Worm (Caenorhabditis elegans) whole organism, L1 larva: ENCODE results near the gene F39F10.4.
A peak's percentile ranks its signal among the peaks of the same experiment; 100 is the strongest.

Source experiments
- C16A3.4 ChIP-seq: fragments of 150-350 bp; optimal IDR thresholded peaks from 2 replicates; lab custom pipeline; 2014; ENCODE audit warnings: missing biosample characterization, missing genetic modification characterization
- Y116A8C.19 ChIP-seq: sonication (generic microtip); optimal IDR thresholded peaks from 2 replicates; lab custom pipeline; 2016; ENCODE audit warnings: missing compliant biosample characterization, missing genetic modification characterization, borderline replicate concordance
- aha-1 ChIP-seq: fragments of 150-350 bp; optimal IDR thresholded peaks from 2 replicates; lab custom pipeline; 2014; ENCODE audit warnings: missing biosample characterization, missing genetic modification characterization
- alr-1 ChIP-seq: fragments of 200-800 bp; sonication (Bioruptor generic); optimal IDR thresholded peaks from 2 replicates; lab custom pipeline; 2018; ENCODE audit warnings: borderline replicate concordance, mild to moderate bottlenecking, missing genetic modification characterization, missing compliant biosample characterization
- ama-1 ChIP-seq: fragments of 150-350 bp; optimal IDR thresholded peaks from 2 replicates; lab custom pipeline; 2014
- ceh-63 ChIP-seq: fragments of 200-800 bp; sonication (Bioruptor generic); optimal IDR thresholded peaks from 2 replicates; lab custom pipeline; 2018; ENCODE audit warnings: mild to moderate bottlenecking, missing genetic modification characterization, missing compliant biosample characterization
- ceh-82 ChIP-seq, 3 experiments: fragments of 150-350 bp in 1 of 3; sonication (generic microtip) in 2 of 3; optimal IDR thresholded peaks; 2 replicates each; lab custom pipeline; 2014 to 2017; ENCODE audit warnings: missing biosample characterization in 3 of 3, missing genetic modification characterization in 3 of 3
- ceh-88 ChIP-seq: fragments of 200-800 bp; sonication (Bioruptor generic); IDR thresholded peaks from 2 replicates; pipeline ENCODE4 v1.3.6; 2022; ENCODE audit warnings: missing genetic modification characterization, missing compliant biosample characterization
- ceh-90 ChIP-seq: sonication (generic microtip); optimal IDR thresholded peaks from 2 replicates; lab custom pipeline; 2016; ENCODE audit warnings: missing genetic modification characterization, missing compliant biosample characterization
- dsc-1 ChIP-seq: sonication (generic microtip); optimal IDR thresholded peaks from 2 replicates; lab custom pipeline; 2016; ENCODE audit warnings: mild to moderate bottlenecking, missing genetic modification characterization, missing compliant biosample characterization
- efl-1 ChIP-seq, 4 experiments: fragments of 150-350 bp; optimal IDR thresholded peaks in 3 of 4; peaks in 1 of 4; 1 replicate in 1 of 4; 2 replicates in 3 of 4; lab custom pipeline; 2014; ENCODE audit warnings: missing biosample characterization in 2 of 4, missing genetic modification characterization in 2 of 4, missing genetic modification reagents in 2 of 4
- efl-3 ChIP-seq: fragments of 200-800 bp; sonication (Bioruptor generic); optimal IDR thresholded peaks from 2 replicates; lab custom pipeline; 2018; ENCODE audit warnings: mild to moderate bottlenecking, missing genetic modification characterization, missing compliant biosample characterization
- elt-2 ChIP-seq: sonication (generic microtip); optimal IDR thresholded peaks from 2 replicates; lab custom pipeline; 2016; ENCODE audit warnings: missing genetic modification characterization, mild to moderate bottlenecking, inconsistent platforms, missing compliant biosample characterization, missing genetic modification reagents
- elt-3 ChIP-seq, 6 experiments: fragments of 150-350 bp in 1 of 6; sonication (generic microtip); optimal IDR thresholded peaks; 2 replicates each; lab custom pipeline; 2017 to 2018; ENCODE audit warnings: missing biosample characterization in 6 of 6, missing genetic modification characterization in 6 of 6, inconsistent platforms in 1 of 6
- fkh-4 ChIP-seq: sonication (generic microtip); optimal IDR thresholded peaks from 2 replicates; lab custom pipeline; 2016; ENCODE audit warnings: missing compliant biosample characterization, missing genetic modification characterization, borderline replicate concordance
- fkh-8 ChIP-seq: sonication (generic microtip); optimal IDR thresholded peaks from 2 replicates; lab custom pipeline; 2016; ENCODE audit warnings: mild to moderate bottlenecking, missing genetic modification characterization, missing compliant biosample characterization
- grh-1 ChIP-seq: fragments of 200-800 bp; sonication (Bioruptor generic); IDR thresholded peaks from 2 replicates; pipeline ENCODE4 v1.3.6; 2022; ENCODE audit warnings: missing genetic modification reagents, missing genetic modification characterization, missing compliant biosample characterization
- hlh-4 ChIP-seq: sonication (generic microtip); optimal IDR thresholded peaks from 2 replicates; lab custom pipeline; 2016; ENCODE audit warnings: mild to moderate bottlenecking, missing genetic modification characterization, missing compliant biosample characterization
- hpl-2 ChIP-seq: fragments of 150-350 bp; optimal IDR thresholded peaks from 2 replicates; lab custom pipeline; 2014; ENCODE audit warnings: missing biosample characterization, missing genetic modification reagents, missing genetic modification characterization
- irx-1 ChIP-seq: sonication (generic microtip); optimal IDR thresholded peaks from 2 replicates; lab custom pipeline; 2016; ENCODE audit warnings: missing genetic modification characterization, missing compliant biosample characterization
- isw-1 ChIP-seq: fragments of 200-800 bp; sonication (Bioruptor generic); IDR thresholded peaks from 2 replicates; pipeline ENCODE4 v1.3.6; 2022; ENCODE audit warnings: missing genetic modification characterization, missing compliant biosample characterization
- jun-1 ChIP-seq: fragments of 150-350 bp; optimal IDR thresholded peaks from 2 replicates; lab custom pipeline; 2014; ENCODE audit warnings: missing biosample characterization, missing genetic modification reagents, missing genetic modification characterization
- lin-13 ChIP-seq: fragments of 150-350 bp; optimal IDR thresholded peaks from 2 replicates; lab custom pipeline; 2014; ENCODE audit warnings: missing biosample characterization, missing genetic modification reagents, missing genetic modification characterization
- lin-15B ChIP-seq: fragments of 150-350 bp; sonication (generic microtip); optimal IDR thresholded peaks from 3 replicates; lab custom pipeline; 2014; ENCODE audit warnings: missing biosample characterization, missing genetic modification characterization
- lir-3 ChIP-seq: sonication (generic microtip); optimal IDR thresholded peaks from 2 replicates; lab custom pipeline; 2016; ENCODE audit warnings: mild to moderate bottlenecking, missing genetic modification characterization, moderate library complexity, missing compliant biosample characterization; ENCODE audit not compliant: poor library complexity
- mab-9 ChIP-seq: fragments of 200-800 bp; sonication (Bioruptor generic); IDR thresholded peaks from 2 replicates; pipeline ENCODE4 v1.3.6; 2022; ENCODE audit warnings: missing genetic modification reagents, missing genetic modification characterization, missing compliant biosample characterization
- mdl-1 ChIP-seq, 2 experiments: fragments of 150-350 bp; optimal IDR thresholded peaks; 2 replicates each; lab custom pipeline; 2014 to 2017; ENCODE audit warnings: missing biosample characterization in 2 of 2, missing genetic modification characterization in 2 of 2, inconsistent platforms in 1 of 2
- nhr-11 ChIP-seq: fragments of 150-350 bp; optimal IDR thresholded peaks from 2 replicates; lab custom pipeline; 2014; ENCODE audit warnings: missing biosample characterization, missing genetic modification characterization
- nhr-19 ChIP-seq: fragments of 200-800 bp; sonication (Bioruptor generic); conservative IDR thresholded peaks from 2 replicates; pipeline ENCODE4 v1.3.6; 2022; ENCODE audit warnings: missing genetic modification characterization, missing compliant biosample characterization
- nhr-237 ChIP-seq: fragments of 150-350 bp; optimal IDR thresholded peaks from 2 replicates; lab custom pipeline; 2014; ENCODE audit warnings: missing biosample characterization, missing genetic modification characterization
- nhr-28 ChIP-seq: fragments of 150-350 bp; optimal IDR thresholded peaks from 2 replicates; lab custom pipeline; 2014; ENCODE audit warnings: missing biosample characterization, missing genetic modification characterization
- nhr-47 ChIP-seq: sonication (generic microtip); optimal IDR thresholded peaks from 2 replicates; lab custom pipeline; 2016; ENCODE audit warnings: mild to moderate bottlenecking, missing genetic modification characterization, moderate library complexity, missing compliant biosample characterization
- nhr-76 ChIP-seq: sonication (generic microtip); optimal IDR thresholded peaks from 2 replicates; lab custom pipeline; 2017; ENCODE audit warnings: missing biosample characterization, missing genetic modification characterization
- nhr-84 ChIP-seq: sonication (generic microtip); optimal IDR thresholded peaks from 2 replicates; lab custom pipeline; 2017; ENCODE audit warnings: missing biosample characterization, missing genetic modification characterization
- nhr-85 ChIP-seq: sonication (generic microtip); peaks from one replicate; lab custom pipeline; 2016; ENCODE audit warnings: missing genetic modification characterization, inconsistent platforms, missing compliant biosample characterization
- pax-3 ChIP-seq: fragments of 200-800 bp; sonication (Bioruptor generic); optimal IDR thresholded peaks from 2 replicates; lab custom pipeline; 2018; ENCODE audit warnings: mild to moderate bottlenecking, missing genetic modification characterization, moderate library complexity, missing compliant biosample characterization
- skn-1 ChIP-seq: fragments of 150-350 bp; optimal IDR thresholded peaks from 2 replicates; lab custom pipeline; 2014; ENCODE audit warnings: missing biosample characterization, missing genetic modification characterization
- sox-4 ChIP-seq: sonication (generic microtip); optimal IDR thresholded peaks from 2 replicates; lab custom pipeline; 2016; ENCODE audit warnings: missing genetic modification characterization, missing compliant biosample characterization
- sptf-1 ChIP-seq: fragments of 150-350 bp; optimal IDR thresholded peaks from 2 replicates; lab custom pipeline; 2014; ENCODE audit warnings: missing biosample characterization, missing genetic modification characterization
- sup-37 ChIP-seq: fragments of 200-800 bp; sonication (Bioruptor generic); optimal IDR thresholded peaks from 2 replicates; lab custom pipeline; 2018; ENCODE audit warnings: mild to moderate bottlenecking, missing genetic modification characterization, missing compliant biosample characterization
- tlp-1 ChIP-seq: fragments of 150-350 bp; optimal IDR thresholded peaks from 2 replicates; lab custom pipeline; 2014; ENCODE audit warnings: missing biosample characterization, missing genetic modification characterization
- unc-130 ChIP-seq: fragments of 150-350 bp; optimal IDR thresholded peaks from 2 replicates; lab custom pipeline; 2017; ENCODE audit warnings: missing biosample characterization, missing genetic modification characterization, inconsistent platforms
- unc-30 ChIP-seq: sonication (generic microtip); optimal IDR thresholded peaks from 2 replicates; lab custom pipeline; 2017; ENCODE audit warnings: missing biosample characterization, missing genetic modification characterization
- unc-62 ChIP-seq: fragments of 150-350 bp; optimal IDR thresholded peaks from 2 replicates; lab custom pipeline; 2014; ENCODE audit warnings: missing biosample characterization, missing genetic modification reagents, missing genetic modification characterization
- unc-98 ChIP-seq: fragments of 200-800 bp; sonication (Bioruptor generic); IDR thresholded peaks from 2 replicates; pipeline ENCODE4 v1.3.6; 2022; ENCODE audit warnings: missing genetic modification characterization, missing compliant biosample characterization
- vab-15 ChIP-seq: sonication (generic microtip); optimal IDR thresholded peaks from 2 replicates; lab custom pipeline; 2017; ENCODE audit warnings: missing genotype, mild to moderate bottlenecking, missing genetic modification characterization, missing compliant biosample characterization

F39F10.4 gene

ce11 chrX:16930663-16931097 lies 27.2 kb upstream of the F39F10.4 start (continued):
- TF ChIP-seq tlp-1 (no peak), unc-62 (no peak), dsc-1 (tag; lab: Kevin White, UChicago) (no peak), ceh-90 (tag; lab: Kevin White, UChicago) (no peak), lir-3 (tag; lab: Kevin White, UChicago) (no peak), nhr-76 (tag; lab: Kevin White, UChicago) (no peak), isw-1 (GFP tag; lab: Robert Waterston, UW) (peak; percentile 56), unc-30 (tag; lab: Kevin White, UChicago) (no peak), sup-37 (GFP tag; lab: Kevin White, UChicago) (no peak), sptf-1 (tag; lab: Kevin White, UChicago) (no peak), unc-130 (no peak), Y116A8C.19 (tag; lab: Kevin White, UChicago) (no peak), nhr-84 (tag; lab: Kevin White, UChicago) (no peak), jun-1 (peak; percentile 79), C16A3.4 (tag; lab: Kevin White, UChicago) (no peak), irx-1 (no peak), mab-9 (GFP tag; lab: Robert Waterston, UW) (no peak; the same call in none of the 2 replicates), nhr-11 (tag; lab: Kevin White, UChicago) (no peak), ceh-63 (GFP tag; lab: Kevin White, UChicago) (peak; percentile 28), skn-1 (tag; lab: Kevin White, UChicago) (peak; percentile 76), nhr-237 (tag; lab: Kevin White, UChicago) (peak; percentile 46), mdl-1 (tag; optimal IDR thresholded peaks at IDR 0.05; lab: Kevin White, UChicago) (peak in 1 of 2 experiments; percentile 62), aha-1 (tag; lab: Kevin White, UChicago) (no peak), efl-3 (GFP tag; lab: Kevin White, UChicago) (no peak), nhr-85 (peak; percentile 19), nhr-19 (GFP tag; lab: Robert Waterston, UW) (no peak), elt-2 (tag; lab: Kevin White, UChicago) (no peak), alr-1 (tag; lab: Kevin White, UChicago) (no peak), hpl-2 (GFP tag; lab: Kevin White, UChicago) (peak; percentile 28), nhr-28 (tag; lab: Kevin White, UChicago) (no peak), fkh-8 (tag; lab: Kevin White, UChicago) (peak; percentile 57), lin-13 (GFP tag; lab: Kevin White, UChicago) (no peak)

ce11 chrX:16930333-16930621 lies 26.8 kb upstream of the F39F10.4 start:
- TF ChIP-seq unc-98 (GFP tag; lab: Robert Waterston, UW) = no peak
- peak in 1 of 3 experiments; percentile 20 for TF ChIP-seq ceh-82 (tag; optimal IDR thresholded peaks at IDR 0.05; lab: Kevin White, UChicago)
- TF ChIP-seq sox-4 = no peak
- TF ChIP-seq isw-1 (GFP tag; lab: Robert Waterston, UW) = no peak
- TF ChIP-seq nhr-28 (tag; lab: Kevin White, UChicago) = no peak
- TF ChIP-seq tlp-1 = no peak
- TF ChIP-seq vab-15 (tag; lab: Kevin White, UChicago) = no peak
- no peak for TF ChIP-seq efl-1 (optimal IDR thresholded peaks at IDR 0.05; lab: Kevin White, UChicago)
- no peak for TF ChIP-seq efl-1 (GFP tag; optimal IDR thresholded peaks at IDR 0.05 in 1 of 2; lab: Kevin White, UChicago)
- TF ChIP-seq skn-1 (tag; lab: Kevin White, UChicago) = peak; percentile 58
- TF ChIP-seq efl-3 (GFP tag; lab: Kevin White, UChicago) = no peak

- peak; percentile 91 for TF ChIP-seq isw-1 (GFP tag; lab: Robert Waterston, UW)
- peak; percentile 33 for TF ChIP-seq lin-15B
- peak; percentile 89 for TF ChIP-seq nhr-76 (tag; lab: Kevin White, UChicago)
- TF ChIP-seq ama-1 (lab: Kevin White, UChicago) = peak; percentile 100
- TF ChIP-seq fkh-4 = peak; percentile 19
- TF ChIP-seq C16A3.4 (tag; lab: Kevin White, UChicago) = peak; percentile 97
- peak; percentile 97 for TF ChIP-seq pax-3
- peak; percentile 99 for TF ChIP-seq nhr-47
- TF ChIP-seq nhr-19 (GFP tag; lab: Robert Waterston, UW) = peak; percentile 96
- no peak for TF ChIP-seq unc-62
- peak; percentile 87 for TF ChIP-seq vab-15 (tag; lab: Kevin White, UChicago)
- TF ChIP-seq ceh-90 (tag; lab: Kevin White, UChicago) = no peak
- TF ChIP-seq hlh-4 (tag; lab: Kevin White, UChicago) = no peak
- peak; percentile 84 to 92 for TF ChIP-seq efl-1 (optimal IDR thresholded peaks at IDR 0.05; lab: Kevin White, UChicago)
- peak; percentile 60 to 96 for TF ChIP-seq efl-1 (GFP tag; optimal IDR thresholded peaks at IDR 0.05 in 1 of 2; lab: Kevin White, UChicago)
- TF ChIP-seq ceh-82 (tag; optimal IDR thresholded peaks at IDR 0.05; lab: Kevin White, UChicago) = peak; percentile 72 to 94 (median 91)
- TF ChIP-seq ceh-88 (GFP tag; lab: Robert Waterston, UW) = peak; percentile 91
- TF ChIP-seq grh-1 (GFP tag; lab: Robert Waterston, UW) = peak; percentile 95
- peak in 3 of 6 experiments; percentile 87 to 96 (median 95) for TF ChIP-seq elt-3 (tag; optimal IDR thresholded peaks at IDR 0.05; lab: Kevin White, UChicago)
Measured at ce11 chrX:16929560-16930332, 26.2 kb upstream of the F39F10.4 start.
